Fruit fly (Drosophila melanogaster) whole organism, embryonic: ENCODE data around the gene CG4594.

Experiments
- B-H1 ChIP-seq: fragments of 200-800 bp; sonication (Bioruptor generic); IDR thresholded peaks from 3 replicates; pipeline ENCODE4 v1.3.6; 2022; ENCODE audit warnings: missing biosample characterization, missing genetic modification characterization
- Blimp-1 ChIP-seq: fragments of 200-800 bp; sonication (Bioruptor generic); optimal IDR thresholded peaks from 3 replicates; lab custom pipeline; 2018; ENCODE audit warnings: missing biosample characterization, missing genetic modification characterization, mild to moderate bottlenecking, moderate library complexity, missing genetic modification reagents
- CG10274 ChIP-seq: fragments of 200-800 bp; sonication (Bioruptor generic); optimal IDR thresholded peaks from 3 replicates; lab custom pipeline; 2017; ENCODE audit warnings: missing biosample characterization, mild to moderate bottlenecking, missing genetic modification characterization
- CG11560 ChIP-seq: fragments of 200-800 bp; sonication (Bioruptor generic); IDR thresholded peaks from 3 replicates; pipeline ENCODE4 v1.3.6; 2022; ENCODE audit warnings: missing biosample characterization, missing genetic modification characterization
- CG14441 ChIP-seq: fragments of 200-800 bp; sonication (Bioruptor generic); IDR thresholded peaks from 2 replicates; pipeline ENCODE4 v1.3.6; 2022; ENCODE audit warnings: missing biosample characterization, missing genetic modification characterization
- CG14860 ChIP-seq: fragments of 200-800 bp; sonication (Bioruptor generic); IDR thresholded peaks from 3 replicates; pipeline ENCODE4 v1.3.6; 2022; ENCODE audit warnings: missing biosample characterization, missing genetic modification characterization; ENCODE audit not compliant: partially characterized antibody
- CG1603 ChIP-seq: fragments of 200-800 bp; sonication (Bioruptor generic); optimal IDR thresholded peaks from 2 replicates; lab custom pipeline; 2019; ENCODE audit warnings: missing biosample characterization, mild to moderate bottlenecking, missing genetic modification characterization, moderate library complexity
- CG16815 ChIP-seq: fragments of 200-800 bp; sonication (Bioruptor generic); optimal IDR thresholded peaks from 3 replicates; lab custom pipeline; 2017; ENCODE audit warnings: missing biosample characterization, mild to moderate bottlenecking, missing genetic modification characterization
- CG18262 ChIP-seq: fragments of 200-800 bp; optimal IDR thresholded peaks from 3 replicates; lab custom pipeline; 2019; ENCODE audit warnings: missing biosample characterization, mild to moderate bottlenecking, missing genetic modification characterization, moderate library complexity
- CG2116 ChIP-seq: fragments of 200-800 bp; sonication (Bioruptor generic); optimal IDR thresholded peaks from 3 replicates; lab custom pipeline; 2018; ENCODE audit warnings: missing biosample characterization, mild to moderate bottlenecking, missing genetic modification characterization
- CG34224 ChIP-seq: fragments of 200-800 bp; sonication (Bioruptor generic); IDR thresholded peaks from 3 replicates; pipeline ENCODE4 v1.3.6; 2022; ENCODE audit warnings: missing biosample characterization, missing genetic modification characterization; ENCODE audit not compliant: partially characterized antibody
- CG3847 ChIP-seq: fragments of 200-800 bp; sonication (Bioruptor generic); IDR thresholded peaks from 2 replicates; pipeline ENCODE4 v1.3.6; 2022; ENCODE audit warnings: missing biosample characterization, missing genetic modification characterization
- CG43689 ChIP-seq: fragments of 200-800 bp; sonication (Bioruptor generic); IDR thresholded peaks from 2 replicates; pipeline ENCODE4 v1.3.6; 2022; ENCODE audit warnings: missing biosample characterization, missing genetic modification characterization
- CG4854 ChIP-seq: fragments of 200-800 bp; sonication (Bioruptor generic); optimal IDR thresholded peaks from 2 replicates; lab custom pipeline; 2016; ENCODE audit warnings: missing biosample characterization, missing genetic modification characterization, inconsistent platforms
- CG6765 ChIP-seq: fragments of 200-800 bp; sonication (Bioruptor generic); optimal IDR thresholded peaks from 3 replicates; lab custom pipeline; 2017; ENCODE audit warnings: missing biosample characterization, mild to moderate bottlenecking, missing genetic modification characterization
- CG6791 ChIP-seq: fragments of 200-800 bp; sonication (Bioruptor generic); IDR thresholded peaks from 3 replicates; pipeline ENCODE4 v1.3.6; 2022; ENCODE audit warnings: missing biosample characterization, missing genetic modification characterization; ENCODE audit not compliant: partially characterized antibody
- CG6854 ChIP-seq: fragments of 200-800 bp; sonication (Bioruptor generic); optimal IDR thresholded peaks from 3 replicates; lab custom pipeline; 2017; ENCODE audit warnings: missing biosample characterization, mild to moderate bottlenecking, missing genetic modification characterization
- CG7963 ChIP-seq: fragments of 200-800 bp; sonication (Bioruptor generic); IDR thresholded peaks from 3 replicates; pipeline ENCODE4 v1.3.6; 2022; ENCODE audit warnings: missing biosample characterization, missing genetic modification characterization; ENCODE audit not compliant: partially characterized antibody
- CG8281 ChIP-seq: fragments of 200-800 bp; sonication (Bioruptor generic); optimal IDR thresholded peaks from 2 replicates; lab custom pipeline; 2018; ENCODE audit warnings: missing biosample characterization, mild to moderate bottlenecking, missing genetic modification characterization, moderate library complexity
- D19A ChIP-seq: fragments of 200-800 bp; optimal IDR thresholded peaks from 3 replicates; lab custom pipeline; 2019; ENCODE audit warnings: missing biosample characterization, mild to moderate bottlenecking, missing genetic modification characterization, moderate library complexity
- Deaf1 ChIP-seq: fragments of 200-800 bp; optimal IDR thresholded peaks from 3 replicates; lab custom pipeline; 2019; ENCODE audit warnings: missing biosample characterization, mild to moderate bottlenecking, missing genetic modification characterization, moderate library complexity
- Dp ChIP-seq: fragments of 200-800 bp; sonication (Bioruptor generic); optimal IDR thresholded peaks from 2 replicates; lab custom pipeline; 2018; ENCODE audit warnings: missing biosample characterization, mild to moderate bottlenecking, missing genetic modification characterization, moderate library complexity
- Dref ChIP-seq: fragments of 200-800 bp; sonication (Bioruptor generic); IDR thresholded peaks from 2 replicates; pipeline ENCODE4 v1.3.6; 2022; ENCODE audit warnings: missing biosample characterization, missing genetic modification characterization
- E2f2 ChIP-seq: fragments of 200-800 bp; sonication (Bioruptor generic); IDR thresholded peaks from 2 replicates; pipeline ENCODE4 v1.3.6; 2022; ENCODE audit warnings: missing biosample characterization, missing genetic modification characterization
- HLH4C ChIP-seq: fragments of 200-800 bp; sonication (Bioruptor generic); IDR thresholded peaks from 3 replicates; pipeline ENCODE4 v1.3.6; 2022; ENCODE audit warnings: missing biosample characterization, missing genetic modification characterization; ENCODE audit not compliant: partially characterized antibody
- HmgD ChIP-seq: fragments of 200-800 bp; sonication (Bioruptor generic); optimal IDR thresholded peaks from 3 replicates; lab custom pipeline; 2016; ENCODE audit warnings: missing biosample characterization, missing genetic modification characterization
- Hr78 ChIP-seq, 2 experiments: fragments of 200-800 bp in 1 of 2; fragments of >200 bp in 1 of 2; sonication (Bioruptor generic) in 1 of 2; optimal IDR thresholded peaks; 2 replicates each; lab custom pipeline; 2017 to 2019; ENCODE audit warnings: missing biosample characterization in 2 of 2, missing genetic modification characterization in 2 of 2, mild to moderate bottlenecking in 1 of 2, moderate library complexity in 1 of 2
- MBD-R2 ChIP-seq: fragments of 200-800 bp; sonication (Bioruptor generic); IDR thresholded peaks from 2 replicates; pipeline ENCODE4 v1.3.6; 2022; ENCODE audit warnings: missing biosample characterization, missing genetic modification characterization
- Mad ChIP-seq: fragments of 200-800 bp; sonication (Bioruptor generic); optimal IDR thresholded peaks from 2 replicates; lab custom pipeline; 2016; ENCODE audit warnings: missing biosample characterization, missing genetic modification characterization
- Nf-YA ChIP-seq: fragments of 200-800 bp; sonication (Bioruptor generic); IDR thresholded peaks from 2 replicates; pipeline ENCODE4 v1.3.6; 2022; ENCODE audit warnings: missing biosample characterization, missing genetic modification characterization
- Scr ChIP-seq: fragments of 200-800 bp; sonication (Bioruptor generic); IDR thresholded peaks from 2 replicates; pipeline ENCODE4 v1.3.6; 2022; ENCODE audit warnings: missing biosample characterization, missing genetic modification characterization; ENCODE audit not compliant: partially characterized antibody
- TFAM ChIP-seq: fragments of 200-800 bp; sonication (Bioruptor generic); optimal IDR thresholded peaks from 2 replicates; lab custom pipeline; 2017; ENCODE audit warnings: missing biosample characterization, missing genetic modification characterization, inconsistent platforms
- cato ChIP-seq: fragments of 200-800 bp; sonication (Bioruptor generic); optimal IDR thresholded peaks from 2 replicates; lab custom pipeline; 2016; ENCODE audit warnings: missing biosample characterization, missing genetic modification characterization, borderline replicate concordance
- crp ChIP-seq, 2 experiments: fragments of 200-800 bp; sonication (Bioruptor generic); optimal IDR thresholded peaks; 2 replicates in 1 of 2; 3 replicates in 1 of 2; lab custom pipeline; 2017; ENCODE audit warnings: missing biosample characterization in 2 of 2, missing genetic modification characterization in 2 of 2, mild to moderate bottlenecking in 1 of 2, moderate library complexity in 1 of 2
- cwo ChIP-seq: fragments of 200-800 bp; sonication (Bioruptor generic); optimal IDR thresholded peaks from 3 replicates; lab custom pipeline; 2017; ENCODE audit warnings: missing biosample characterization, missing genetic modification characterization, mild to moderate bottlenecking, moderate library complexity, missing genetic modification reagents
- dati ChIP-seq: fragments of 200-800 bp; sonication (Bioruptor generic); IDR thresholded peaks from 2 replicates; pipeline ENCODE4 v1.3.6; 2022; ENCODE audit warnings: missing biosample characterization, missing genetic modification characterization
- en ChIP-seq: fragments of 200-800 bp; sonication (Bioruptor generic); optimal IDR thresholded peaks from 2 replicates; lab custom pipeline; 2016; ENCODE audit warnings: missing biosample characterization, missing genetic modification characterization
- esg ChIP-seq: fragments of 200-800 bp; sonication (Bioruptor generic); conservative IDR thresholded peaks from 2 replicates; pipeline ENCODE4 v1.3.6; 2022; ENCODE audit warnings: missing biosample characterization, missing genetic modification characterization
- exex ChIP-seq: fragments of 200-800 bp; sonication (Bioruptor generic); optimal IDR thresholded peaks from 4 replicates; lab custom pipeline; 2018; ENCODE audit warnings: missing biosample characterization, mild to moderate bottlenecking, missing genetic modification characterization, moderate library complexity
- kni ChIP-seq: fragments of 200-800 bp; sonication (Bioruptor generic); optimal IDR thresholded peaks from 3 replicates; lab custom pipeline; 2017; ENCODE audit warnings: mild to moderate bottlenecking, missing biosample characterization, missing genetic modification reagents, missing genetic modification characterization
- lola ChIP-seq, 3 experiments: fragments of >200 bp in 2 of 3; fragments of 200-800 bp in 1 of 3; sonication (Bioruptor generic) in 1 of 3; optimal IDR thresholded peaks; 2 replicates each; lab custom pipeline; 2017 to 2019; ENCODE audit warnings: missing biosample characterization in 3 of 3, missing genetic modification characterization in 3 of 3, mild to moderate bottlenecking in 1 of 3, moderate library complexity in 1 of 3
- nerfin-1 ChIP-seq: fragments of 200-800 bp; sonication (Bioruptor generic); optimal IDR thresholded peaks from 3 replicates; lab custom pipeline; 2019; ENCODE audit warnings: missing biosample characterization, mild to moderate bottlenecking, missing genetic modification characterization, moderate library complexity
- nerfin-2 ChIP-seq: fragments of 200-800 bp; sonication (Bioruptor generic); IDR thresholded peaks from 2 replicates; pipeline ENCODE4 v1.3.6; 2022; ENCODE audit warnings: missing biosample characterization, missing genetic modification characterization; ENCODE audit not compliant: partially characterized antibody
- org-1 ChIP-seq: fragments of 200-800 bp; sonication (Bioruptor generic); optimal IDR thresholded peaks from 2 replicates; lab custom pipeline; 2017; ENCODE audit warnings: missing biosample characterization, missing genetic modification characterization
- peb ChIP-seq: fragments of 200-800 bp; sonication (Bioruptor generic); IDR thresholded peaks from 2 replicates; pipeline ENCODE4 v1.3.6; 2022; ENCODE audit warnings: missing biosample characterization, missing genetic modification characterization
- pzg ChIP-seq: fragments of 200-800 bp; sonication (Bioruptor generic); optimal IDR thresholded peaks from 3 replicates; lab custom pipeline; 2018; ENCODE audit warnings: missing biosample characterization, mild to moderate bottlenecking, missing genetic modification characterization, moderate library complexity
- ranshi ChIP-seq: fragments of 200-800 bp; sonication (Bioruptor generic); IDR thresholded peaks from 2 replicates; pipeline ENCODE4 v1.3.6; 2022; ENCODE audit warnings: missing biosample characterization, missing genetic modification characterization
- sr ChIP-seq: fragments of 200-800 bp; sonication (Bioruptor generic); IDR thresholded peaks from 3 replicates; pipeline ENCODE4 v1.3.6; 2022; ENCODE audit warnings: missing biosample characterization, missing genetic modification characterization
- tna ChIP-seq: fragments of 200-800 bp; sonication (Bioruptor generic); IDR thresholded peaks from 2 replicates; pipeline ENCODE4 v1.3.6; 2022; ENCODE audit warnings: missing biosample characterization, missing genetic modification characterization; ENCODE audit not compliant: partially characterized antibody

The CG4594 gene

dm6 chr2L:9919949-9920348 lies at the start of gene CG4594:
CG4594 (plus strand) TSS chr2L:9920160.
- TF ChIP-seq crp (GFP tag; optimal IDR thresholded peaks at IDR 0.05; lab: Kevin White, UChicago) (peak in 1 of 2 experiments; percentile 71), Scr (GFP tag; lab: Robert Waterston, UW) (0 out of 2 replicates have a peak, but pooled peaks have one; percentile 32), MBD-R2 (0 out of 2 replicates have a peak, but pooled peaks have one; percentile 8), sr (no peak), CG1603 (tag; lab: Kevin White, UChicago) (no peak), nerfin-2 (GFP tag; lab: Robert Waterston, UW) (peak; percentile 41; the same call in 1 of the 2 replicates), CG6791 (GFP tag; lab: Robert Waterston, UW) (peak; percentile 15; the same call in 2 of the 3 replicates), CG2116 (GFP tag; lab: Kevin White, UChicago) (peak; percentile 3), CG10274 (GFP tag; lab: Kevin White, UChicago) (no peak), CG34224 (0 out of 3 replicates have a peak, but pooled peaks have one; percentile 28), CG14441 (GFP tag; lab: Robert Waterston, UW) (no peak), E2f2 (peak; percentile 80), Mad (no peak), CG6765 (no peak), org-1 (GFP tag; lab: Kevin White, UChicago) (no peak), Hr78 (GFP tag; optimal IDR thresholded peaks at IDR 0.05; lab: Kevin White, UChicago) (no peak), Dp (peak; percentile 69), CG11560 (peak; percentile 92), exex (peak; percentile 22), CG7963 (peak; percentile 13; the same call in 2 of the 3 replicates), Dref (GFP tag; lab: Robert Waterston, UW) (peak; percentile 66), CG8281 (tag; lab: Kevin White, UChicago) (no peak), CG6854 (GFP tag; lab: Kevin White, UChicago) (no peak), pzg (GFP tag; lab: Kevin White, UChicago) (peak; percentile 17), HLH4C (GFP tag; lab: Robert Waterston, UW) (peak; percentile 23; the same call in 1 of the 3 replicates), en (GFP tag; lab: Kevin White, UChicago) (no peak), CG14860 (GFP tag; lab: Robert Waterston, UW) (0 out of 3 replicates have a peak, but pooled peaks have one; percentile 12), tna (GFP tag; lab: Robert Waterston, UW) (peak; percentile 16; the same call in 1 of the 2 replicates), B-H1 (GFP tag; lab: Robert Waterston, UW) (no peak), cwo (GFP tag; lab: Kevin White, UChicago) (no peak)

- TF ChIP-seq kni: no peak
- no peak for TF ChIP-seq CG6791 (GFP tag; lab: Robert Waterston, UW)
- no peak for TF ChIP-seq Nf-YA (GFP tag; lab: Robert Waterston, UW)
- TF ChIP-seq D19A (tag; lab: Kevin White, UChicago): no peak
- TF ChIP-seq CG4854 (GFP tag; lab: Kevin White, UChicago): no peak
- no peak for TF ChIP-seq ranshi (GFP tag; lab: Robert Waterston, UW)
- peak; percentile 74 for TF ChIP-seq nerfin-1 (tag; lab: Kevin White, UChicago)
- no peak for TF ChIP-seq esg (GFP tag; lab: Robert Waterston, UW)
- TF ChIP-seq CG18262 (tag; lab: Kevin White, UChicago): no peak
- no peak for TF ChIP-seq CG43689 (GFP tag; lab: Robert Waterston, UW)
- no peak for TF ChIP-seq Blimp-1 (GFP tag; lab: Kevin White, UChicago)
- peak; percentile 68 for TF ChIP-seq Deaf1
- no peak for TF ChIP-seq cato (GFP tag; lab: Kevin White, UChicago)
- TF ChIP-seq peb (GFP tag; lab: Robert Waterston, UW): no peak
- TF ChIP-seq HmgD (GFP tag; lab: Kevin White, UChicago): no peak
- no peak for TF ChIP-seq CG16815 (GFP tag; lab: Kevin White, UChicago)
- TF ChIP-seq TFAM (GFP tag; lab: Kevin White, UChicago): no peak
- TF ChIP-seq dati (GFP tag; lab: Robert Waterston, UW): 0 out of 2 replicates have a peak, but pooled peaks have one; percentile 8
- TF ChIP-seq lola (GFP tag; optimal IDR thresholded peaks at IDR 0.05; lab: Kevin White, UChicago): no peak
- TF ChIP-seq CG3847 (GFP tag; lab: Robert Waterston, UW): no peak
Observed at dm6 chr2L:9882393-9882971, 37.5 kb upstream of the CG4594 start.
